Fruit fly (Drosophila melanogaster) whole organism, embryonic: ENCODE results near the gene Mkk4.

ENCODE experiments used
- CG10209 ChIP-seq: fragments of 200-800 bp; sonication (Bioruptor generic); optimal IDR thresholded peaks from 3 replicates; lab custom pipeline; 2017; ENCODE audit warnings: missing biosample characterization, mild to moderate bottlenecking, missing genetic modification characterization, missing genetic modification reagents
- CG11504 ChIP-seq: fragments of 200-800 bp; sonication (Bioruptor generic); optimal IDR thresholded peaks from 3 replicates; lab custom pipeline; 2019; ENCODE audit warnings: missing biosample characterization, mild to moderate bottlenecking, missing genetic modification characterization, moderate library complexity
- CG11695 ChIP-seq: fragments of 200-800 bp; sonication (Bioruptor generic); IDR thresholded peaks from 3 replicates; pipeline ENCODE4 v1.3.6; 2022; ENCODE audit warnings: missing biosample characterization, missing genetic modification characterization
- CG12299 ChIP-seq: fragments of 200-800 bp; sonication (Bioruptor generic); optimal IDR thresholded peaks from 2 replicates; lab custom pipeline; 2018; ENCODE audit warnings: missing biosample characterization, mild to moderate bottlenecking, missing genetic modification characterization
- CG12391 ChIP-seq: fragments of 200-800 bp; sonication (Bioruptor generic); optimal IDR thresholded peaks from 3 replicates; lab custom pipeline; 2018; ENCODE audit warnings: missing biosample characterization, mild to moderate bottlenecking, missing genetic modification characterization, moderate library complexity
- CG14014 ChIP-seq: fragments of 200-800 bp; sonication (Bioruptor generic); IDR thresholded peaks from 2 replicates; pipeline ENCODE4 v1.3.6; 2022; ENCODE audit warnings: missing biosample characterization, missing genetic modification characterization
- CG1529 ChIP-seq: fragments of 200-800 bp; sonication (Bioruptor generic); optimal IDR thresholded peaks from 3 replicates; lab custom pipeline; 2018; ENCODE audit warnings: missing biosample characterization, missing genetic modification characterization
- CG1647 ChIP-seq: fragments of 200-800 bp; sonication (Bioruptor generic); optimal IDR thresholded peaks from 3 replicates; lab custom pipeline; 2016; ENCODE audit warnings: missing biosample characterization, missing genetic modification characterization
- CG17186 ChIP-seq: fragments of 200-800 bp; sonication (Bioruptor generic); optimal IDR thresholded peaks from 3 replicates; lab custom pipeline; 2017; ENCODE audit warnings: missing biosample characterization, missing genetic modification reagents, missing genetic modification characterization
- CG1832 ChIP-seq: fragments of 200-800 bp; sonication (Bioruptor generic); optimal IDR thresholded peaks from 2 replicates; lab custom pipeline; 2017; ENCODE audit warnings: missing biosample characterization, mild to moderate bottlenecking, missing genetic modification characterization, inconsistent platforms
- CG32532 ChIP-seq: fragments of 200-800 bp; sonication (Bioruptor generic); IDR thresholded peaks from 2 replicates; pipeline ENCODE4 v1.3.6; 2022; ENCODE audit warnings: missing biosample characterization, missing genetic modification characterization
- CG33557 ChIP-seq: fragments of 200-800 bp; sonication (Bioruptor generic); optimal IDR thresholded peaks from 2 replicates; lab custom pipeline; 2019; ENCODE audit warnings: missing biosample characterization, mild to moderate bottlenecking, missing genetic modification characterization, moderate library complexity
- CG3847 ChIP-seq: fragments of 200-800 bp; sonication (Bioruptor generic); IDR thresholded peaks from 2 replicates; pipeline ENCODE4 v1.3.6; 2022; ENCODE audit warnings: missing biosample characterization, missing genetic modification characterization
- CG4707 ChIP-seq: fragments of 200-800 bp; sonication (Bioruptor generic); optimal IDR thresholded peaks from 2 replicates; lab custom pipeline; 2018; ENCODE audit warnings: missing biosample characterization, mild to moderate bottlenecking, missing genetic modification characterization, moderate library complexity
- CG6254 ChIP-seq: fragments of 200-800 bp; sonication (Bioruptor generic); optimal IDR thresholded peaks from 3 replicates; lab custom pipeline; 2017; ENCODE audit warnings: mild to moderate bottlenecking, missing biosample characterization, missing genetic modification reagents, missing genetic modification characterization
- CG7745 ChIP-seq: fragments of 200-800 bp; sonication (Bioruptor generic); optimal IDR thresholded peaks from 2 replicates; lab custom pipeline; 2018; ENCODE audit warnings: missing biosample characterization, mild to moderate bottlenecking, missing genetic modification characterization, moderate library complexity
- CG8388 ChIP-seq: fragments of 200-800 bp; sonication (Bioruptor generic); optimal IDR thresholded peaks from 2 replicates; lab custom pipeline; 2019; ENCODE audit warnings: missing biosample characterization, mild to moderate bottlenecking, missing genetic modification characterization, moderate library complexity
- CHES-1-like ChIP-seq: fragments of 200-800 bp; sonication (Bioruptor generic); optimal IDR thresholded peaks from 2 replicates; lab custom pipeline; 2016; ENCODE audit warnings: missing biosample characterization, missing genetic modification characterization
- Dad ChIP-seq: fragments of 200-800 bp; sonication (Bioruptor generic); optimal IDR thresholded peaks from 3 replicates; lab custom pipeline; 2016; ENCODE audit warnings: missing biosample characterization, missing genetic modification characterization
- Eip74EF ChIP-seq, 2 experiments: fragments of 200-800 bp in 1 of 2; fragments of >200 bp in 1 of 2; sonication (Bioruptor generic) in 1 of 2; optimal IDR thresholded peaks; 2 replicates each; lab custom pipeline; 2017 to 2019; ENCODE audit warnings: missing biosample characterization in 2 of 2, missing genetic modification characterization in 2 of 2, mild to moderate bottlenecking in 1 of 2, moderate library complexity in 1 of 2
- Fer2 ChIP-seq: fragments of 200-800 bp; sonication (Bioruptor generic); optimal IDR thresholded peaks from 2 replicates; lab custom pipeline; 2018; ENCODE audit warnings: missing biosample characterization, mild to moderate bottlenecking, missing genetic modification characterization, moderate library complexity
- Gug ChIP-seq: fragments of 200-800 bp; sonication (Bioruptor generic); IDR thresholded peaks from 4 replicates; pipeline ENCODE4 v1.3.6; 2022; ENCODE audit warnings: missing biosample characterization, missing genetic modification characterization
- Hey ChIP-seq: fragments of 200-800 bp; sonication (Bioruptor generic); optimal IDR thresholded peaks from 3 replicates; lab custom pipeline; 2018; ENCODE audit warnings: missing biosample characterization, mild to moderate bottlenecking, missing genetic modification characterization
- Meics ChIP-seq: fragments of 200-800 bp; sonication (Bioruptor generic); optimal IDR thresholded peaks from 2 replicates; lab custom pipeline; 2017; ENCODE audit warnings: missing biosample characterization, mild to moderate bottlenecking, missing genetic modification characterization
- Poxn ChIP-seq: fragments of 200-800 bp; sonication (Bioruptor generic); IDR thresholded peaks from 2 replicates; pipeline ENCODE4 v1.3.6; 2022; ENCODE audit warnings: missing biosample characterization, missing genetic modification characterization
- Six4 ChIP-seq: fragments of 200-800 bp; sonication (Bioruptor generic); optimal IDR thresholded peaks from 2 replicates; lab custom pipeline; 2016; ENCODE audit warnings: missing biosample characterization, missing genetic modification characterization
- Sry-δ ChIP-seq: fragments of 200-800 bp; sonication (Bioruptor generic); optimal IDR thresholded peaks from 2 replicates; lab custom pipeline; 2016; ENCODE audit warnings: missing biosample characterization, missing genetic modification characterization
- Tbp ChIP-seq: fragments of >200 bp; optimal IDR thresholded peaks from 2 replicates; lab custom pipeline; 2018; ENCODE audit warnings: missing biosample characterization, missing genetic modification characterization
- ara ChIP-seq: fragments of 200-800 bp; sonication (Bioruptor generic); IDR thresholded peaks from 2 replicates; pipeline ENCODE4 v1.3.6; 2022; ENCODE audit warnings: missing biosample characterization, missing genetic modification characterization
- ato ChIP-seq: fragments of 200-800 bp; sonication (Bioruptor generic); IDR thresholded peaks from 2 replicates; pipeline ENCODE4 v1.3.6; 2022; ENCODE audit warnings: missing biosample characterization, missing genetic modification characterization; ENCODE audit not compliant: partially characterized antibody
- bbx ChIP-seq: fragments of 200-800 bp; sonication (Bioruptor generic); IDR thresholded peaks from 2 replicates; pipeline ENCODE4 v1.3.6; 2022; ENCODE audit warnings: missing biosample characterization, missing genetic modification characterization; ENCODE audit not compliant: partially characterized antibody
- gce ChIP-seq: fragments of 200-800 bp; sonication (Bioruptor generic); IDR thresholded peaks from 3 replicates; pipeline ENCODE4 v1.3.6; 2022; ENCODE audit warnings: missing biosample characterization, missing genetic modification characterization
- her ChIP-seq: fragments of 200-800 bp; sonication (Bioruptor generic); optimal IDR thresholded peaks from 2 replicates; lab custom pipeline; 2016; ENCODE audit warnings: missing biosample characterization, missing genetic modification characterization
- hkb ChIP-seq, 2 experiments: fragments of 200-800 bp in 1 of 2; fragments of >200 bp in 1 of 2; sonication (Bioruptor generic) in 1 of 2; IDR thresholded peaks in 1 of 2; optimal IDR thresholded peaks in 1 of 2; 2 replicates each; pipeline versions ENCODE4 v1.3.6 to Lab custom; 2017 to 2022; ENCODE audit warnings: missing biosample characterization in 1 of 2, missing genetic modification characterization in 1 of 2
- lilli ChIP-seq: fragments of 200-800 bp; sonication (Bioruptor generic); optimal IDR thresholded peaks from 3 replicates; lab custom pipeline; 2016; ENCODE audit warnings: missing biosample characterization, missing genetic modification characterization
- lola ChIP-seq, 3 experiments: fragments of >200 bp in 2 of 3; fragments of 200-800 bp in 1 of 3; sonication (Bioruptor generic) in 1 of 3; optimal IDR thresholded peaks; 2 replicates each; lab custom pipeline; 2017 to 2019; ENCODE audit warnings: missing biosample characterization in 3 of 3, missing genetic modification characterization in 3 of 3, mild to moderate bottlenecking in 1 of 3, moderate library complexity in 1 of 3
- lov ChIP-seq, 2 experiments: fragments of 200-800 bp in 1 of 2; fragments of >200 bp in 1 of 2; sonication (Bioruptor generic) in 1 of 2; IDR thresholded peaks in 1 of 2; optimal IDR thresholded peaks in 1 of 2; 2 replicates in 1 of 2; 3 replicates in 1 of 2; pipeline versions ENCODE4 v1.3.6 to Lab custom; 2017 to 2022; ENCODE audit warnings: missing biosample characterization in 1 of 2, missing genetic modification characterization in 1 of 2
- nerfin-2 ChIP-seq: fragments of 200-800 bp; sonication (Bioruptor generic); IDR thresholded peaks from 2 replicates; pipeline ENCODE4 v1.3.6; 2022; ENCODE audit warnings: missing biosample characterization, missing genetic modification characterization; ENCODE audit not compliant: partially characterized antibody
- nom ChIP-seq: fragments of 200-800 bp; sonication (Bioruptor generic); optimal IDR thresholded peaks from 2 replicates; lab custom pipeline; 2017; ENCODE audit warnings: missing biosample characterization, missing genetic modification characterization, mild to moderate bottlenecking, moderate library complexity, missing genetic modification reagents
- org-1 ChIP-seq: fragments of 200-800 bp; sonication (Bioruptor generic); optimal IDR thresholded peaks from 2 replicates; lab custom pipeline; 2017; ENCODE audit warnings: missing biosample characterization, missing genetic modification characterization
- p53 ChIP-seq: fragments of 200-800 bp; sonication (Bioruptor generic); optimal IDR thresholded peaks from 2 replicates; lab custom pipeline; 2016; ENCODE audit warnings: missing biosample characterization, missing genetic modification characterization
- pum ChIP-seq: fragments of 200-800 bp; sonication (Bioruptor generic); optimal IDR thresholded peaks from 2 replicates; lab custom pipeline; 2016; ENCODE audit warnings: missing biosample characterization, missing genetic modification characterization
- repo ChIP-seq: fragments of 200-800 bp; sonication (Bioruptor generic); optimal IDR thresholded peaks from 2 replicates; lab custom pipeline; 2016; ENCODE audit warnings: missing biosample characterization, missing genetic modification characterization
- ro ChIP-seq: fragments of 200-800 bp; sonication (Bioruptor generic); IDR thresholded peaks from 2 replicates; pipeline ENCODE4 v1.3.6; 2022; ENCODE audit warnings: missing biosample characterization, missing genetic modification characterization
- sc ChIP-seq, 3 experiments: fragments of >200 bp in 2 of 3; fragments of 200-800 bp in 1 of 3; sonication (Bioruptor generic) in 1 of 3; optimal IDR thresholded peaks; 2 replicates in 2 of 3; 3 replicates in 1 of 3; lab custom pipeline; 2017; ENCODE audit warnings: mild to moderate bottlenecking in 1 of 3, missing biosample characterization in 1 of 3, missing genetic modification characterization in 1 of 3, missing genetic modification reagents in 1 of 3
- sens ChIP-seq: fragments of 200-800 bp; sonication (Bioruptor generic); peaks from one replicate; lab custom pipeline; 2016; ENCODE audit warnings: missing biosample characterization, missing genetic modification characterization
- yki ChIP-seq: fragments of >200 bp; optimal IDR thresholded peaks from 3 replicates; lab custom pipeline; 2018

Mkk4 gene

DNA sequence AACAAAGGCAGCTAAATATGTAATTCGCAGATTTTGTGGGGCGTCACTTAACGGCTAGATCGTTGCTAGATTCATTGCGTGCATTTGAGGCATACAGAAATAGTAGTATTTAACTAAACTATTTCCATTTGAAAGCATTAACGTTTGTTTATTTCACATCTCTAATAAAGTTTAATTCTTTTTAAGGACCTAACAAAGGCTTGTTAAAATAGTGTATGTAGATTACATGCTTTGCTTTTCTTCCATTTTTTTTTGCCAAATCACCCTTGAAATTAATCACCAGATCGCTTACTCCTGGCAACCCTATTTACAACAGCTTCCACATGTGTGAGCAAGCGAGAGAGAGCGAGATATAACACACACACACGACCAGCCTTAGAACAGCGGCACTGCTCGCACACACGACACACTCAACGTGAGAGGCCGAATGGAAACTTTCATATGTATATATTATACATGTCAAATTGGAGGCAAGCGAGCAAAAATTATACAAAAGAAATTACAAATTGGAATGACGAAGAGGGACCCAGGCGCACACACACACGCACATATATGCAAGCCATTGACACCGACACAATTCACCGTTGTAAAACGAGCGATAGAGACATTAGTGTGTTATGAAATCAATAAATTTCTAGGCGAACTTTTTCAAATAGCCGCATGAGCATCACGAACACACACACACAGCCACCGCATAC lies 8.8 kb upstream of the Mkk4 start (continued):
- TF ChIP-seq Poxn (GFP tag; lab: Robert Waterston, UW) (no peak), ara (no peak), gce (GFP tag; lab: Robert Waterston, UW) (peak; percentile 55; the same call in 1 of the 3 replicates), CG33557 (GFP tag; lab: Kevin White, UChicago) (peak; percentile 25), hkb (optimal IDR thresholded peaks at IDR 0.05; lab: Kevin White, UChicago) (no peak), hkb (GFP tag; IDR thresholded peaks at IDR 0.05; lab: Robert Waterston, UW) (peak; percentile 40; the same call in 1 of the 2 replicates), ato (0 out of 2 replicates have a peak, but pooled peaks have one; percentile 23), Tbp (GFP tag; lab: Kevin White, UChicago) (no peak), nom (GFP tag; lab: Kevin White, UChicago) (peak; percentile 40), ro (GFP tag; lab: Robert Waterston, UW) (no peak), org-1 (peak; percentile 52), Six4 (peak; percentile 32), CG6254 (GFP tag; lab: Kevin White, UChicago) (peak; percentile 46), sens (GFP tag; lab: Kevin White, UChicago) (peak; percentile 92), Fer2 (tag; lab: Kevin White, UChicago) (no peak), Gug (GFP tag; lab: Robert Waterston, UW) (peak; percentile 50; the same call in 1 of the 4 replicates), Sry-δ (GFP tag; lab: Kevin White, UChicago) (peak; percentile 11), repo (GFP tag; lab: Kevin White, UChicago) (peak; percentile 26), lola (GFP tag; optimal IDR thresholded peaks at IDR 0.05; lab: Kevin White, UChicago) (peak in 1 of 3 experiments; percentile 50), CG1529 (GFP tag; lab: Kevin White, UChicago) (no peak), CG14014 (GFP tag; lab: Robert Waterston, UW) (peak; percentile 65; the same call in 1 of the 2 replicates), p53 (GFP tag; lab: Kevin White, UChicago) (no peak), CG12391 (peak; percentile 60), nerfin-2 (GFP tag; lab: Robert Waterston, UW) (no peak), sc (optimal IDR thresholded peaks at IDR 0.05; lab: Kevin White, UChicago) (no peak), sc (GFP tag; optimal IDR thresholded peaks at IDR 0.05; lab: Kevin White, UChicago) (no peak), CG3847 (peak; percentile 50), CG1647 (GFP tag; lab: Kevin White, UChicago) (peak; percentile 45), Meics (peak; percentile 75), Hey (tag; lab: Kevin White, UChicago) (no peak), CHES-1-like (GFP tag; lab: Kevin White, UChicago) (peak; percentile 61), CG1832 (peak; percentile 80), Dad (GFP tag; lab: Kevin White, UChicago) (no peak), lilli (GFP tag; lab: Kevin White, UChicago) (peak; percentile 69), yki (lab: Kevin White, UChicago) (no peak), CG4707 (GFP tag; lab: Kevin White, UChicago) (peak; percentile 37), Eip74EF (GFP tag; optimal IDR thresholded peaks at IDR 0.05; lab: Kevin White, UChicago) (peak in 1 of 2 experiments; percentile 32), CG11695 (peak; percentile 58; the same call in 2 of the 3 replicates), bbx (GFP tag; lab: Robert Waterston, UW) (no peak), CG17186 (GFP tag; lab: Kevin White, UChicago) (no peak), CG7745 (tag; lab: Kevin White, UChicago) (no peak), her (GFP tag; lab: Kevin White, UChicago) (peak; percentile 52), CG12299 (tag; lab: Kevin White, UChicago) (peak; percentile 69), lov (optimal IDR thresholded peaks at IDR 0.05; lab: Kevin White, UChicago) (no peak), lov (GFP tag; IDR thresholded peaks at IDR 0.05; lab: Robert Waterston, UW) (peak; percentile 54; the same call in 1 of the 3 replicates), CG10209 (GFP tag; lab: Kevin White, UChicago) (peak; percentile 53), CG11504 (peak; percentile 54), CG8388 (GFP tag; lab: Kevin White, UChicago) (peak; percentile 31), pum (GFP tag; lab: Kevin White, UChicago) (peak; percentile 7), CG32532 (GFP tag; lab: Robert Waterston, UW) (peak; percentile 71)
